Fruit fly (Drosophila melanogaster) Kc167 (cell line): ENCODE results near the gene CG31245.

Experiments used
- Myc ChIP-seq: fragments of >200 bp; optimal IDR thresholded peaks from 2 replicates; lab custom pipeline; 2017; ENCODE audit warnings: missing external identifiers
- Sin3A ChIP-seq: fragments of >200 bp; optimal IDR thresholded peaks from 2 replicates; lab custom pipeline; 2018; ENCODE audit warnings: missing external identifiers
- h ChIP-seq: fragments of >200 bp; optimal IDR thresholded peaks from 3 replicates; lab custom pipeline; 2018; ENCODE audit warnings: missing external identifiers
- insv ChIP-seq: fragments of >200 bp; optimal IDR thresholded peaks from 3 replicates; lab custom pipeline; 2018; ENCODE audit warnings: missing external identifiers
- psq ChIP-seq: fragments of >200 bp; optimal IDR thresholded peaks from 2 replicates; lab custom pipeline; 2017; ENCODE audit warnings: missing external identifiers
- ttk ChIP-seq: sonication (Bioruptor generic); optimal IDR thresholded peaks from 2 replicates; lab custom pipeline; 2017; ENCODE audit warnings: missing external identifiers

CG31245 gene

DNA sequence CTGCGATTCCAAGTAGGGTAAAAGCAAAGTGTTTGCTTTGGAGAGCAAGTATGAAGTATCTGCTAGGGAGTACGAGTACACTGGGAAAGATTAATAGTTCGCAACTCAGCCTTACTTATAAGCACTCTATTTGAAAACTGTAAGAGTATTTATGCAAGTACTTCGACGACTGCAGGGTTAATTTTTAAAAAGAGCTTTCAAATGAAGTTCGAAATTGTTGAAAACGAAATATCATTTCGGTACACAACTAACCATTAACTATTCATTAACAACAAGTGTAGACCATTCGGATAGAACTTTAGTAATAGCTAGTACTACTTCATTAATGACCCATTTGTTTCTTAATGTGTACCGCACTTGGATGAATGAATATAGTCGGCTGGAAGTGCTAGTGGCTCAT lies 6.3 kb upstream of the CG31245 start:
- no peak for TF ChIP-seq h
- TF ChIP-seq Myc, result no peak
- no peak for TF ChIP-seq psq (lab: Kevin White, UChicago)
- no peak for TF ChIP-seq ttk
- TF ChIP-seq Sin3A (lab: Kevin White, UChicago), result no peak
- TF ChIP-seq insv (lab: Kevin White, UChicago), result no peak

DNA sequence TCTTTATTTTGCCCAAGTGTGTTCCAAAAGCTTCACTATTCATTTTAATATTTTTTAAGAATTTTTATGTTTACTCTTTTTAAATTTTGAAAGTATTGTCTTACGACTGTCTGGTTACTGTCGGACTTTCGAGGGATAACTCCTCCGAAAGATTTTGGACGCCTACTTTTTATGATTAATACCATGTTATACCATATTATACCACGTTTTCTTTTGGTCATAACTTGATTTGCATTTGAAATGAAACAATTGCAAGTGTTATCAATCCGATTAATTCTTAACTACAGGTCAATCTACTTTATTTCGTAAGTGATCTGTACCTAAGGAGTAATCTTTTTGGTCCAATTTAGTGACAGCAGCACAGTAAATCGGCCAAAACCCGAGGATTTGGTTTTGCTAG lies 1.1 kb downstream of the CG31245 start, which contains the start of gene CG31404:
Gene CG31404 (minus strand): TSS at position 101 of the 400 bp plus-strand sequence.
- no peak for TF ChIP-seq ttk
- no peak for TF ChIP-seq psq (lab: Kevin White, UChicago)
- no peak for TF ChIP-seq Sin3A (lab: Kevin White, UChicago)
- no peak for TF ChIP-seq h
- no peak for TF ChIP-seq Myc
- no peak for TF ChIP-seq insv (lab: Kevin White, UChicago)

DNA sequence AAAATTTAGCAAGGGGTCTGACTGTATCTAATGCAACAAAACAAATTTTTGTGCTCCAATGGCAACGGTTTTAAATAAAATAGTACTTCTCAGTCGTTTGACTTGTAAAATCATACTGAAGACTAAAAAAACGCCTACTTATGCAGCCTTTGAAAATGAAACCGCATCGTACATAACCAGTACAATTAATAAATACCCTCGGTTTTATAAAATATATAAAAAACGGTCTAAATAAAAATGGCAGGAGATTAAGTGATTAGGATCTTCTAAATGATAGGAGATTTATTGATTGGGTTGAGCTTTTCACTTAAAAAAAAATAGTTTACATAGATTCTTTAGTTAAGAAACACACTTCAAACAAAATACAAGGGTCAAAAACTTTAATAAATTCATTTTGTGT lies 2.3 kb downstream of the CG31245 start, which contains the start of gene CG3581:
Gene CG3581 (minus strand): TSS at position 101 of the 400 bp plus-strand sequence.
- TF ChIP-seq psq (lab: Kevin White, UChicago), result no peak
- TF ChIP-seq h, result no peak
- TF ChIP-seq Myc, result no peak
- TF ChIP-seq Sin3A (lab: Kevin White, UChicago), result no peak
- TF ChIP-seq insv (lab: Kevin White, UChicago), result no peak
- TF ChIP-seq ttk, result no peak

DNA sequence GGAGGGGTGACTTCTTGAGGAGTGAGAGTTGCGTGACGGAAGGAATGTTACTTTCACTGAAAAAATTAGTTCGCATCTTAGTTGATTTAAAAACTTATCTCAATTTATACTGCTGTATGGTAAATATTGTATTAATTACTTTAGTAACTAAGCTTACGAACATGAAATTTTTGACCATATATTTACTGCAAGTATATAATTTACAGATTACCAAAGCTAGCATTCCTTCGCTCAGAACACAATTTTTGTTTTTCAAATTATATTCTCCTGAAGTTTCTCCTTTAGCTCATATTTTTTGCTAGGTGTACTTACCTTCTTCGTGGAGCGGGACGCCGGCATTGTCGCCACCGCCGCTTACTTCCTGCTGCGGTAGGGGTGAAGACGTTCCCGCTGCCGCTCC lies 6.3 kb downstream of the CG31245 start:
- TF ChIP-seq Myc, result no peak

DNA sequence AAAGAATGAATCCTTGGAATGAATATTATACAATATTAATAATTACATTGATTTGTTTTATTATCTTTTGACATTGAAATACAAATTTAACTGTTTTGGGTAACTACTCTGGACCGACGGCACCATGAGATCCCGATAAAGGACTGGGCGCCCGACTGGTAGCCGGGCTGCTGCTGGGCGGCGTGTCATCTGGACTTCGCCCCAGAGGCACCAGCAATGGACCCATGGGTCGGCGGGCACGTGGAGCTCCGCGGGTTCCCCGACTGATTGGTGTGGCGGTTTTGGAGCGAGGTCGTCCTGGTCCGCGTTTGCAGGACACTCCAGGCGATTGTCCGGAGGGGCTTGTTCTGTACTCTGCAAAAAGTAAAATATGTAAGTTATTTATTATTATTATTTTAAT lies 8.0 kb downstream of the CG31245 start:
- TF ChIP-seq h (no peak), Myc (no peak)

DNA sequence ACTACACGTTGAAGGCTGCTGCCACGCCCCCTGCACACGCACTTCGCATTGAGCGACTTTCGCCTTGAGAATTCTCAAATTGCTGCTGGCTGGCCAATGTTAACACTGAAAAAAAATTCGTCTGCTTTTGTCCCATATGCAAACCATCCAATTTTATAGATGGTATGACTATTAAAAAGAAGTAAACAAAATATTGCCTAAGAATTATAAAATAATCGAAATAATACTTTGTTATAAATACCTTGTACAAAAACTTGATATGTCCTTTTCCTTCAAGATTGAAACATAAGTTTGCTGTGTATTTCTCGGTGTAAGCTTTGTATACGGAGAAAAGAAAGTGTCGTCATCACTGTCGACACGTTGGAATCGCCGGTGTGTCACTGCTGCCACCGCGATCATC lies 14.1 kb downstream of the CG31245 start:
- TF ChIP-seq psq (lab: Kevin White, UChicago), result no peak
- no peak for TF ChIP-seq Myc
- TF ChIP-seq Sin3A (lab: Kevin White, UChicago), result no peak
- TF ChIP-seq ttk, result no peak
- TF ChIP-seq insv (lab: Kevin White, UChicago), result no peak
- no peak for TF ChIP-seq h

DNA sequence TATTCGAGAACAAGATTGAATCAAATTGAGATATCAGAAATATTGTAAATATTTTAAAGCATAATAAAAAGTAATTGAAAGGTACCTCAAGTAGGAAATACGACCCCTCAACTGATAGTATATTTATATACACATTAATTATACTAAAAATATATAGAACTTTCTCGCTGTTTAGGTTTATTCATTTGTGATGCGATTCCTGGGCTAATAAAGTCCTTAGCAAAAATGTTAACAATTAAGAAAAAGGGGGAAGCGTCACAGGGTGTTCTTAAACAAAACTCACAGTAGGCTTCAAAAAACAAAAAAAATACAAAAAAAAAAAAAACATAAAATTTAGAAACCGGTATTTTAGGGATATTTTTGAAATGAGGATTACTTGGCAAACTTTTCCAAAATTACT lies 23.3 kb downstream of the CG31245 start, which contains the start of gene CG43203:
Gene CG43203 (plus strand): TSS at position 301 of the 400 bp plus-strand sequence.
- TF ChIP-seq psq (lab: Kevin White, UChicago) (no peak), insv (lab: Kevin White, UChicago) (no peak), Myc (no peak)

DNA sequence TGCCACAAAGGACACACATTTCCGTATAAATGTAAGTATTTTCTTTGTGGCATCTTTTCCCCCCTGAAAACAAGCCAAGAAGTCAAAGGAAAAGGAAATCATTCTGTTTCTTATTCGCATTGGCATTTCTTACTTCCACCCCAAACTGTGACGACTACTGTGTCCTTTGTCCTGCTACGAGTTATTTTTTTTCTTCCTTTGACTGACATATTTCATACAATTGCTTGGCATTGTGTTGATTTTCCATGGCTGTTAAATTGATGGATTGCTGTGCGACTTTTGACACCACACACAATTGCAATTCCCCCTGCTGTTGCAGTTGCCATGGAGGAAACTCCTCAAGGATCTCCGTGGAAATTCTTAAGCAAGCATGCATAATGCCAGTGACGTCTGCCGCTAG lies 24.9 kb downstream of the CG31245 start:
- no peak for TF ChIP-seq h
- no peak for TF ChIP-seq Sin3A (lab: Kevin White, UChicago)
- TF ChIP-seq Myc, result no peak
- TF ChIP-seq ttk, result no peak
- no peak for TF ChIP-seq psq (lab: Kevin White, UChicago)
- no peak for TF ChIP-seq insv (lab: Kevin White, UChicago)

DNA sequence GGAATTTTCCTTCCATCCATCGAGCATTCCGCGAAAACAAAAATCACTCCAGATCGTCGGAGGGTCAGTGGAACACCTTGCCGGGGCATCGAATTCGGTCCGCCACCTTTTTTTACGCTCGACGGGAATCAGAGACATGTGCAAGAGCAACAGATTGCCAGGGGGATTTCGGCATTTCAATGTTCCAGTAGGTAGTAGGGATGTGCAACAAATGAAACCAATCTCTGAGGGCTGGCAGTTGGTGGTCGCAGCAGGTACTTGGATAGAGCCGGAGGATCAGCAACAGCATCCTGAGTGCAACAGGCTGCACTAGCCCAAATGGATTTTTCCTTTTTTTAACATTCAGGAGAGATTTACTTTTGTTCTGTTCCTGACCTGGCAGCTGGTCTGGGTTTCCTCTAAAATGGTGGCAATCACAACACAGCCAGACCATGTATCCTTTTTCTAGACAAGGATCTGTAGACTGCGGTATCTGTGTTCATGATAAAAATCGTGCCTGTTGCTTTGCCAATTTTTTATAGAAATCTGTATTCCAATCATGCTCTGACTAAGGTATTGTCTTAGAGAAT lies 26.6 kb downstream of the CG31245 start:
- TF ChIP-seq Sin3A (lab: Kevin White, UChicago), result no peak
- TF ChIP-seq Myc, result no peak
- TF ChIP-seq insv (lab: Kevin White, UChicago), result no peak
- TF ChIP-seq h, result no peak
- no peak for TF ChIP-seq ttk
- TF ChIP-seq psq (lab: Kevin White, UChicago), result no peak

DNA sequence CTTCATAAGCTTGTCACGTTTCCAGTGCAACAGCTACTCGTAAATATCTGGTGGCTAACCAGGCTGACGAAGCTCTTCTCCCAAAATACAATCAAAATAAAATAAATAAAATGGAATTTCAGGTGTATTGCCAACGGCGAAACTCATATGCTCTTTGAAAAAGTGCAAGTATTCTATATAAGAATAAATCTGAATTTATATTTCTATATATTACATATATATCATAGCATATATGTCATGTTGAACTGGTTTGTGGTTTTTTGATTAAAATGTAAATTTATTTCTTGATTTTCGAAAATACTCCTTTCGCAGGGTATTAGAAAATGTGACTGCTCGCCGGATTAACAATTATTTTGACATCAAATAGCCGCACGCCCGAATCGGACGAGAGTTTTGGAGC lies 29.3 kb downstream of the CG31245 start:
- TF ChIP-seq insv (lab: Kevin White, UChicago) (no peak), Myc (no peak)

DNA sequence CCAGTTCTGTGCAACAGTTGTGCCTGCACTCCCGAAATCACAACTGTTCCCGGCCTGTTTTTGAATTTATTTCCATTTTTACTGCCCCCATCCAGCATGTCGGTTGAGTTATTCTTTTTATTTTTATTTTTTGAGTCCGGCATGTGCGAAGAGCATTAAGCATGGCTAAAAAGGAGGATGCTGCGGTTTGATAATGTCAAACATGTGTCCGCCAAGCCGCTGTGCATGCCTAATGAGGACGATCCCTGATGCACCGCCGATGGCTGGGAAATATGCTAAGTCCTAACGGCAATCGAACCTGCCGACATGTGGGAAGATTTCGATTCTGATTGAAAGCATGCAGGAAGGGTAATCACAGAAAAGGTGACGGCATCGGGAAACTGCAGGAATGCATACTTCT lies 30.5 kb downstream of the CG31245 start:
- TF ChIP-seq psq (lab: Kevin White, UChicago) (no peak), ttk (no peak), Sin3A (lab: Kevin White, UChicago) (no peak), h (no peak), insv (lab: Kevin White, UChicago) (no peak), Myc (no peak)

DNA sequence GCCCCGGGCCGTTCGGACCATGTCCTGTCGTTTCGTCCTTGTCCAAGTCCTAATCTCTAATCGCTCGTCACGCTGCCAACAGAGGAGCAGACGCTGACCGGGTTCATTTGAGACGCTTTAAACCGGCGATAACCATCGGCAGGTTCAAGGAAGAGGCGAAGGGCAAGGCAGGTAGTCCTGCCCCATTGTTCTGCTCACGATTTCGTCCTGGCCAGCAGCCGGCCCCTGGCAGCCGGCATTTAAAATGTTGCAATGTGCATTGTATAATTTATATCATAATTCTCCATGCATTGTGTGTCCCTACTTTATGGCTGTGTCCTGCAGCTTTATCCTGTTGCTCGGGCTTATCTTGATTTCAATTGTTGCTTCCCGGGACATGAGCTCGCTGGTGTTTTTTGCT lies 31.8 kb downstream of the CG31245 start:
- TF ChIP-seq ttk (no peak), psq (lab: Kevin White, UChicago) (no peak), Sin3A (lab: Kevin White, UChicago) (no peak), h (no peak), Myc (no peak)

DNA sequence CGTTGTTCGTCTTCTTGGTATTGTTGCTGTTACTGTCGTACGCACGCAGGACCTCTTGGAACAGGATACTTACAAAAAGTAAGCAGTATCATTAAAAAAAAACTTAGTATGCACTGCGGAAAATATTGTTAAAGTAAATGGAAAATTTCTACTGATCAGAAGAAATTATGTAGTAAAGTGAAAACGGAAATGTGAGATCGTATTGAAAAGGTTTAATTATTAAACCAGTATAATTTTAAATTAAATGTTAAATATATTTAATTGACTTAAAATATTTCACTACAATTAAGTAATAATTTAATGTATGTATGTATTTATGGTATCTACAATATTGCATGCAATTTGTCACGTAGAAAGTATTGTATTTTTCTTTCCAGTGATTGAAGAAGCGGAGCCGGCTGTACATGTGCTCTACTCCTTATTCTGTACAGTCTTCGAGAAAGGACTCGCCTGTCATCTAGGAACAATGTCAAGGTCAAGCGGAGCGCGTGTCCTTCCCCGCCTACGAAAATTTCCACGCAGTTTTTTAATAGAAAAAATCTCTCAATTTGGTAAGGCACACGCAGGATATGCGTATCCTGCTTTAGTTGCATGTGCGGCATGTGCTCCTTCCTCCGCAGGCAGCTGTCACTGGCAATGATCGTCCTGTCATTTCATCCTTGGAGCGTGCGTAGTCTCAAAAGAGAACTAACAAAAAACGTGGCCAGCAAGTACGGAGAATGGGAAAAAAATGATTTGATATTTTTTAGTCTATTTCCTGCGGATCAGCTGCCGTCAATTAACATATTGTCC lies 33.3 kb downstream of the CG31245 start:
- no peak for TF ChIP-seq h
- no peak for TF ChIP-seq ttk
- TF ChIP-seq Sin3A (lab: Kevin White, UChicago), result no peak
- TF ChIP-seq insv (lab: Kevin White, UChicago), result no peak

DNA sequence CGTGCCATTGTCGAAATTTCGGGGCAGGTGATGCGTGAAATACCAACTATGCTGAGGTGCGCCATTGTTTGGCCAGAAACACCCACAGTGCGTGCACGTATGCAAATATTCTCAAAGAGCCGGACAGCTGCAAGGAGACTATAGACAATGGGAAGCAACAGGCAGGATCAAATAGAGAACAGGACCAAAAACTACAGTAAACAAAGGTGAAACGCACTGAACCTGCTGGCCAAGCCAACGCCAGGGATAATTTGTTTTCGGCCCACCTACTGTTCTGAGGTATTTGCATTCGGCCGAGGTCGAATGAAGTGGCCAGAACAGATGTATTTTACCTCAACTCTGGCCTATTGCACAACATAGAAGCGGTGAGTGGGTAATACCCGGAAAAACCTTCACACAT lies 35.2 kb downstream of the CG31245 start:
- TF ChIP-seq Myc (no peak), h (no peak), Sin3A (lab: Kevin White, UChicago) (no peak)
